Worm (Caenorhabditis elegans) whole organism, early embryonic: ENCODE measurements around the gene lsm-8.
"Not testable (repeated sequence)": the region's sequence is repeated elsewhere in the genome, so short reads cannot be mapped to it uniquely, and the experiment has no call there.

Experiments
- B0310.2 ChIP-seq: sonication (generic microtip); optimal IDR thresholded peaks from 2 replicates; lab custom pipeline; 2016; ENCODE audit warnings: mild to moderate bottlenecking, missing genetic modification characterization, missing compliant biosample characterization
- F13C5.2 ChIP-seq: sonication (generic microtip); optimal IDR thresholded peaks from 2 replicates; lab custom pipeline; 2017; ENCODE audit warnings: mild to moderate bottlenecking, missing genetic modification characterization, inconsistent platforms, missing compliant biosample characterization
- aly-1 ChIP-seq: sonication (generic microtip); optimal IDR thresholded peaks from 2 replicates; lab custom pipeline; 2016; ENCODE audit warnings: missing genetic modification characterization, missing compliant biosample characterization
- ama-1 ChIP-seq: fragments of 150-350 bp; optimal IDR thresholded peaks from 2 replicates; lab custom pipeline; 2014
- ceh-13 ChIP-seq: fragments of 200-800 bp; sonication (Bioruptor generic); optimal IDR thresholded peaks from 2 replicates; lab custom pipeline; 2018; ENCODE audit warnings: mild to moderate bottlenecking, missing genetic modification characterization, missing compliant biosample characterization
- ceh-36 ChIP-seq: sonication (generic microtip); optimal IDR thresholded peaks from 2 replicates; lab custom pipeline; 2016; ENCODE audit warnings: missing genetic modification characterization, inconsistent platforms, missing compliant biosample characterization
- ets-7 ChIP-seq: sonication (generic microtip); optimal IDR thresholded peaks from 2 replicates; lab custom pipeline; 2016; ENCODE audit warnings: missing genotype, missing genetic modification characterization, missing compliant biosample characterization
- flt-1 ChIP-seq: fragments of 200-800 bp; sonication (Bioruptor generic); IDR thresholded peaks from 2 replicates; pipeline ENCODE4 v1.3.6; 2022; ENCODE audit warnings: missing genetic modification characterization, missing compliant biosample characterization
- hmbx-1 ChIP-seq: sonication (generic microtip); optimal IDR thresholded peaks from 2 replicates; lab custom pipeline; 2016; ENCODE audit warnings: mild to moderate bottlenecking, missing genetic modification characterization, missing compliant biosample characterization
- hmg-4 ChIP-seq: fragments of 200-800 bp; sonication (Bioruptor generic); optimal IDR thresholded peaks from 2 replicates; lab custom pipeline; 2018; ENCODE audit warnings: mild to moderate bottlenecking, missing genetic modification characterization, missing compliant biosample characterization
- hnd-1 ChIP-seq: sonication (generic microtip); optimal IDR thresholded peaks from 2 replicates; lab custom pipeline; 2016; ENCODE audit warnings: missing genetic modification characterization, missing compliant biosample characterization
- pes-1 ChIP-seq: fragments of 200-800 bp; sonication (Bioruptor generic); IDR thresholded peaks from 2 replicates; pipeline ENCODE4 v1.3.6; 2022; ENCODE audit warnings: missing genetic modification reagents, missing genetic modification characterization, missing compliant biosample characterization
- scrt-1 ChIP-seq: fragments of 200-800 bp; sonication (Bioruptor generic); IDR thresholded peaks from 2 replicates; pipeline ENCODE4 v1.3.6; 2022; ENCODE audit warnings: missing genetic modification characterization, missing compliant biosample characterization
- sea-1 ChIP-seq: fragments of 200-800 bp; sonication (Bioruptor generic); conservative IDR thresholded peaks from 2 replicates; pipeline ENCODE4 v1.3.6; 2022; ENCODE audit warnings: missing genetic modification characterization, missing compliant biosample characterization
- tbx-11 ChIP-seq: fragments of 200-800 bp; sonication (Bioruptor generic); IDR thresholded peaks from 2 replicates; pipeline ENCODE4 v1.3.6; 2022; ENCODE audit warnings: missing genetic modification characterization, missing compliant biosample characterization
- tbx-37 ChIP-seq: fragments of 200-800 bp; sonication (Bioruptor generic); conservative IDR thresholded peaks from 2 replicates; pipeline ENCODE4 v1.3.6; 2022; ENCODE audit warnings: missing genetic modification reagents, missing genetic modification characterization, missing compliant biosample characterization
- tra-4 ChIP-seq: sonication (generic microtip); optimal IDR thresholded peaks from 2 replicates; lab custom pipeline; 2017; ENCODE audit warnings: missing genetic modification characterization, missing compliant biosample characterization

The lsm-8 gene

ce11 chrIV:6337353-6337752, 11.0 kb downstream of the lsm-8 start, which contains the start of gene ipla-6:
TSS of gene ipla-6 (plus strand) at chrIV:6337653.
- TF ChIP-seq ets-7 (tag; lab: Kevin White, UChicago) (no peak), tra-4 (tag; lab: Kevin White, UChicago) (no peak), flt-1 (GFP tag; lab: Robert Waterston, UW) (no peak), hmbx-1 (tag; lab: Kevin White, UChicago) (no peak), tbx-11 (GFP tag; lab: Robert Waterston, UW) (no peak), sea-1 (GFP tag; lab: Robert Waterston, UW) (no peak), F13C5.2 (tag; lab: Kevin White, UChicago) (no peak), scrt-1 (GFP tag; lab: Robert Waterston, UW) (no peak), hmg-4 (GFP tag; lab: Kevin White, UChicago) (no peak), ama-1 (lab: Kevin White, UChicago) (no peak), B0310.2 (tag; lab: Kevin White, UChicago) (no peak), tbx-37 (GFP tag; lab: Robert Waterston, UW) (no peak)

ce11 chrIV:6342431-6342830, 16.1 kb downstream of the lsm-8 start, which contains the start of gene Y73B6BL.288:
TSS of gene Y73B6BL.288 (minus strand) at chrIV:6342531.
- TF ChIP-seq sea-1 (GFP tag; lab: Robert Waterston, UW), result no peak
- no peak for TF ChIP-seq ceh-13 (GFP tag; lab: Kevin White, UChicago)
- TF ChIP-seq aly-1 (tag; lab: Kevin White, UChicago), result no peak
- no peak for TF ChIP-seq flt-1 (GFP tag; lab: Robert Waterston, UW)
- no peak for TF ChIP-seq tbx-37 (GFP tag; lab: Robert Waterston, UW)
- TF ChIP-seq hmg-4 (GFP tag; lab: Kevin White, UChicago), result no peak
- TF ChIP-seq tra-4 (tag; lab: Kevin White, UChicago), result no peak
- no peak for TF ChIP-seq B0310.2 (tag; lab: Kevin White, UChicago)
- no peak for TF ChIP-seq pes-1 (GFP tag; lab: Robert Waterston, UW)
- TF ChIP-seq ets-7 (tag; lab: Kevin White, UChicago), result no peak
- no peak for TF ChIP-seq ceh-36
- TF ChIP-seq ama-1 (lab: Kevin White, UChicago), result no peak
- TF ChIP-seq hnd-1 (tag; lab: Kevin White, UChicago), result no peak
- no peak for TF ChIP-seq hmbx-1 (tag; lab: Kevin White, UChicago)
- no peak for TF ChIP-seq tbx-11 (GFP tag; lab: Robert Waterston, UW)
- no peak for TF ChIP-seq F13C5.2 (tag; lab: Kevin White, UChicago)
- no peak for TF ChIP-seq scrt-1 (GFP tag; lab: Robert Waterston, UW)

ce11 chrIV:6342876-6343275, 16.6 kb downstream of the lsm-8 start, which contains the start of gene Y73B6BL.14:
TSS of gene Y73B6BL.14 (minus strand) at chrIV:6342976.
- no peak for TF ChIP-seq scrt-1 (GFP tag; lab: Robert Waterston, UW)
- no peak for TF ChIP-seq hmbx-1 (tag; lab: Kevin White, UChicago)
- no peak for TF ChIP-seq tbx-11 (GFP tag; lab: Robert Waterston, UW)
- no peak for TF ChIP-seq ama-1 (lab: Kevin White, UChicago)
- no peak for TF ChIP-seq ceh-13 (GFP tag; lab: Kevin White, UChicago)
- no peak for TF ChIP-seq hnd-1 (tag; lab: Kevin White, UChicago)
- no peak for TF ChIP-seq tbx-37 (GFP tag; lab: Robert Waterston, UW)
- no peak for TF ChIP-seq aly-1 (tag; lab: Kevin White, UChicago)
- TF ChIP-seq flt-1 (GFP tag; lab: Robert Waterston, UW), result no peak
- TF ChIP-seq ets-7 (tag; lab: Kevin White, UChicago), result no peak
- no peak for TF ChIP-seq sea-1 (GFP tag; lab: Robert Waterston, UW)

- not testable (repeated sequence) for TF ChIP-seq tbx-37 (GFP tag; lab: Robert Waterston, UW); F13C5.2 (tag; lab: Kevin White, UChicago); tra-4 (tag; lab: Kevin White, UChicago)
Observed at ce11 chrIV:6347213-6347612, 20.9 kb downstream of the lsm-8 start, which contains the start of gene Y73B6BL.289. TSS of gene Y73B6BL.289 (plus strand) at chrIV:6347513.

ce11 chrIV:6361668-6362067, 35.3 kb downstream of the lsm-8 start, which contains the start of gene Y73B6BL.47:
TSS of gene Y73B6BL.47 (plus strand) at chrIV:6361968.
- TF ChIP-seq tbx-37 (GFP tag; lab: Robert Waterston, UW), result no peak
- no peak for TF ChIP-seq aly-1 (tag; lab: Kevin White, UChicago)
- TF ChIP-seq hnd-1 (tag; lab: Kevin White, UChicago), result no peak
- no peak for TF ChIP-seq B0310.2 (tag; lab: Kevin White, UChicago)
- TF ChIP-seq ceh-36, result no peak
- no peak for TF ChIP-seq ama-1 (lab: Kevin White, UChicago)
- TF ChIP-seq hmg-4 (GFP tag; lab: Kevin White, UChicago), result no peak
- no peak for TF ChIP-seq ceh-13 (GFP tag; lab: Kevin White, UChicago)
- TF ChIP-seq F13C5.2 (tag; lab: Kevin White, UChicago), result no peak
- no peak for TF ChIP-seq sea-1 (GFP tag; lab: Robert Waterston, UW)
- TF ChIP-seq hmbx-1 (tag; lab: Kevin White, UChicago), result no peak
- TF ChIP-seq ets-7 (tag; lab: Kevin White, UChicago), result no peak
- no peak for TF ChIP-seq flt-1 (GFP tag; lab: Robert Waterston, UW)
- TF ChIP-seq tbx-11 (GFP tag; lab: Robert Waterston, UW), result no peak

ce11 chrIV:6363604-6364003, 37.3 kb downstream of the lsm-8 start:
- TF ChIP-seq tra-4 (tag; lab: Kevin White, UChicago) (no peak), flt-1 (GFP tag; lab: Robert Waterston, UW) (no peak), ceh-36 (no peak), B0310.2 (tag; lab: Kevin White, UChicago) (no peak), ama-1 (lab: Kevin White, UChicago) (no peak), tbx-11 (GFP tag; lab: Robert Waterston, UW) (no peak), aly-1 (tag; lab: Kevin White, UChicago) (no peak), pes-1 (GFP tag; lab: Robert Waterston, UW) (no peak), sea-1 (GFP tag; lab: Robert Waterston, UW) (no peak), hnd-1 (tag; lab: Kevin White, UChicago) (no peak)

ce11 chrIV:6365045-6365444, 38.7 kb downstream of the lsm-8 start, which contains the start of gene Y73B6BL.270:
TSS of gene Y73B6BL.270 (plus strand) at chrIV:6365345.
- TF ChIP-seq flt-1 (GFP tag; lab: Robert Waterston, UW), result no peak
- TF ChIP-seq scrt-1 (GFP tag; lab: Robert Waterston, UW), result no peak
- no peak for TF ChIP-seq hnd-1 (tag; lab: Kevin White, UChicago)
- TF ChIP-seq sea-1 (GFP tag; lab: Robert Waterston, UW), result no peak
- no peak for TF ChIP-seq tra-4 (tag; lab: Kevin White, UChicago)
- no peak for TF ChIP-seq pes-1 (GFP tag; lab: Robert Waterston, UW)
- TF ChIP-seq ets-7 (tag; lab: Kevin White, UChicago), result no peak
- TF ChIP-seq B0310.2 (tag; lab: Kevin White, UChicago), result no peak
- no peak for TF ChIP-seq ceh-13 (GFP tag; lab: Kevin White, UChicago)
- no peak for TF ChIP-seq hmg-4 (GFP tag; lab: Kevin White, UChicago)
- no peak for TF ChIP-seq aly-1 (tag; lab: Kevin White, UChicago)
